Worm (Caenorhabditis elegans): Measurements from ENCODE around the gene rab-37.

rab-37 gene

DNA sequence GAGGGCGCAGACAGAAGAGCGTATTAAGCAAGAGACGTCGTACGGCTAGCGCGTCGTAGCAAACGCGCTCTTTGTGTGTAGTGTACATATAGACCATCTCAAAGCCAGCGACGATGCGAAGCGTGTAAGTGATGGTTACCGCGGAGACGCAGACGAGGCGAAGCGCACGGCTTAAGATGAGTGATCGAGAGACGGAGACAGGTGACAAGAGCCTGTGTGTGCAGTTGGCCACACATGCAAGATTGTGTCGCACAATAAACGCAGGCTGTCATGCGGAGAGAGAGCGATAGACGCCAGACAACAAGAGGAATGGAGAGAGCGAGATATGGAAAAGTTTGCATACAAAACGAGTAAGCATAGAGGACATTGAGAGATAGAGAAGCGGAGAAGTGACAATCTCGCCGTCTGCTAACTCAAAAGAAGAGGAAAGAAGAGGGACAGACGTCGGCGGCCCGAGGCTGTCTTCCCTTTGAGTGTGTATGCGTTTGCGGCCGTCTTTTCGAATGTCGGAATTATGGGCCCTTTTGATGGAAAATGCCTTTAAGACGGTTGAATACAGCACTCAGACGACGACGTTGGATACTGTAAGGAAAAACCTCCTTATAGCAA, 12.8 kb downstream of the rab-37 start (continued):
- no peak for TF ChIP-seq zfp-3 (GFP tag; conservative IDR thresholded peaks at IDR 0.05)
- TF ChIP-seq hmg-1.1 (GFP tag; IDR thresholded peaks at IDR 0.05), result peak; percentile 98
- TF ChIP-seq dmd-8 (GFP tag; IDR thresholded peaks at IDR 0.05), result peak; percentile 66; the same call in 1 of the 2 replicates
- no peak for TF ChIP-seq pqm-1 (tag; optimal IDR thresholded peaks at IDR 0.05)
- no peak for TF ChIP-seq zip-11 (GFP tag; IDR thresholded peaks at IDR 0.05)
- no peak for TF ChIP-seq skn-1 (tag; optimal IDR thresholded peaks at IDR 0.05)
- TF ChIP-seq R02D3.7 (tag; optimal IDR thresholded peaks at IDR 0.05), result no peak
- TF ChIP-seq lsy-2 (tag; optimal IDR thresholded peaks at IDR 0.05), result peak; percentile 71 to 79
- no peak for TF ChIP-seq vab-7 (GFP tag; IDR thresholded peaks at IDR 0.05)
- no peak for TF ChIP-seq nhr-237 (tag; optimal IDR thresholded peaks at IDR 0.05)
- TF ChIP-seq aly-2 (tag; optimal IDR thresholded peaks at IDR 0.05), result no peak
- no peak for TF ChIP-seq nhr-76 (tag; optimal IDR thresholded peaks at IDR 0.05)
- no peak for TF ChIP-seq tra-1 (GFP tag; IDR thresholded peaks at IDR 0.05)
- peak; percentile 96 for TF ChIP-seq ama-1 (optimal IDR thresholded peaks at IDR 0.05)
- TF ChIP-seq dmd-9 (GFP tag; IDR thresholded peaks at IDR 0.05), result no peak
- TF ChIP-seq ceh-28 (tag; optimal IDR thresholded peaks at IDR 0.05), result no peak
- peak; percentile 11 to 43 for TF ChIP-seq hif-1 (tag; optimal IDR thresholded peaks at IDR 0.05)
- no peak for TF ChIP-seq nhr-6 (tag; optimal IDR thresholded peaks at IDR 0.05)
- TF ChIP-seq egl-43 (GFP tag; IDR thresholded peaks at IDR 0.05), result peak; percentile 84
- TF ChIP-seq lin-39 (tag; optimal IDR thresholded peaks at IDR 0.05), result no peak
- peak; percentile 25 for TF ChIP-seq T20F7.1 (GFP tag; optimal IDR thresholded peaks at IDR 0.05)
- TF ChIP-seq mdt-29 (GFP tag; IDR thresholded peaks at IDR 0.05), result no peak; the same call in 1 of the 2 replicates
- TF ChIP-seq jun-1 (tag; optimal IDR thresholded peaks at IDR 0.05), result peak; percentile 32
- TF ChIP-seq Y48G9A.11 (GFP tag; IDR thresholded peaks at IDR 0.05), result no peak
- no peak for TF ChIP-seq egl-27 (tag; optimal IDR thresholded peaks at IDR 0.05)
- TF ChIP-seq F37D6.2 (tag; optimal IDR thresholded peaks at IDR 0.05), result peak; percentile 67
- TF ChIP-seq ceh-44 (GFP tag; IDR thresholded peaks at IDR 0.05), result no peak
- peak; percentile 17 for TF ChIP-seq nhr-11 (tag; optimal IDR thresholded peaks at IDR 0.05)
- no peak for TF ChIP-seq snpc-1.2 (GFP tag; IDR thresholded peaks at IDR 0.05)
- TF ChIP-seq nhr-41 (GFP tag; IDR thresholded peaks at IDR 0.05), result no peak
- TF ChIP-seq dve-1 (tag; optimal IDR thresholded peaks at IDR 0.05; ENCODE audit: insufficient read depth), result peak; percentile 74
- peak; percentile 68 for TF ChIP-seq zag-1 (tag; optimal IDR thresholded peaks at IDR 0.05)
- peak; percentile 88 for TF ChIP-seq nhr-102 (tag; optimal IDR thresholded peaks at IDR 0.05)
- TF ChIP-seq nhr-42 (GFP tag; IDR thresholded peaks at IDR 0.05), result peak; percentile 57
- no peak for TF ChIP-seq unc-39 (tag; optimal IDR thresholded peaks at IDR 0.05)

DNA sequence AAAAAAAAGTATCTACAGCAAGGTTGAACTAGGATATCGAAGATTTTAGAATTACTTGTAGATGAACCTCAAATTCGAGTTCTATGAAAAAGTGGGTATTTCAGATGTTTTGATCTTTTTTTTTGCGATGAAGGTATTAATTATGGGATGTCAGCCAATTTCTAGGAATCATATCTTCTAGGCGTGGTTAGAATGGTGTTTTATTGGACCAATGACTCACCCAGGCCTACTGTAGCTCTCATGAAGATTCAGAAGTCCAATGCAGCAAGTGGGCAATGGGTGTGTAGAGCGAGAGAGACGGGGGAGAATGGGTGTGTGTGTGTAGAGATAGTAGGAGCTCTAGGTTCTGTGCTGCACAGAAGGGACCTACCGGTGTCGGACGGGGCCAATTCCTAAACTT, 13.5 kb downstream of the rab-37 start:
- TF ChIP-seq nhr-11 (tag; optimal IDR thresholded peaks at IDR 0.05) (peak; percentile 44), lsy-2 (tag; optimal IDR thresholded peaks at IDR 0.05) (peak in 1 of 2 experiments; percentile 62), mep-1 (tag; optimal IDR thresholded peaks at IDR 0.05) (peak; percentile 15), attf-4 (tag; optimal IDR thresholded peaks at IDR 0.05) (no peak)

DNA sequence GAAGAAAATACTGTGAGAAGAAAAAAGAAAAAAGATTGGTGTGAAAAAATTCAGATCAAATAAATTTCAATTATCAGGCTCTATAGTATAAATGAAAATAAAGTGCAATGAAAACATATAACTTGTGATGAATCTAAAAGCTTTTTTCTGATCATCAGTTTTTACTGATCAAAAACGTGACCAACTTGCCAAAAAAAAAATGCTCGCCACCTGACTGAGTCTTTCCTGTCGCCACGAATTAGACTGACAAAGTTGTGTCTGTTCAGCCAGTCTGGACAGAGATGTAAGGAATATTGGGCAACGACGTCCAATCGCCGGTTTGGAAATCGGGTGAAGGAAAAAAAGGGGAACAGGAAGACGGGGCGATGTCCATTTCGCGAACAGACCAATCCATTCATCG, 16.2 kb downstream of the rab-37 start:
- TF ChIP-seq ceh-32 (tag; optimal IDR thresholded peaks at IDR 0.05; ENCODE audit: poor library complexity) (no peak), sdz-12 (GFP tag; optimal IDR thresholded peaks at IDR 0.05) (no peak), hlh-11 (tag; optimal IDR thresholded peaks at IDR 0.05) (peak; percentile 54), dmd-6 (GFP tag; IDR thresholded peaks at IDR 0.05) (peak; percentile 21; the same call in 1 of the 2 replicates), mes-2 (tag; optimal IDR thresholded peaks at IDR 0.05; ENCODE audit: poor library complexity, severe bottlenecking) (peak; percentile 26), dve-1 (tag; optimal IDR thresholded peaks at IDR 0.05; ENCODE audit: insufficient read depth) (peak; percentile 7), hlh-30 (tag; optimal IDR thresholded peaks at IDR 0.05; ENCODE audit: insufficient read depth) (peak; percentile 81), ceh-20 (GFP tag; IDR thresholded peaks at IDR 0.05) (peak; percentile 62; the same call in 1 of the 2 replicates)
